Fruit fly (Drosophila melanogaster) whole organism, embryonic: ENCODE results near the gene cerv.

Experiments
- Bteb2 ChIP-seq: fragments of 200-800 bp; sonication (Bioruptor generic); optimal IDR thresholded peaks from 2 replicates; lab custom pipeline; 2016; ENCODE audit warnings: missing biosample characterization, missing genetic modification characterization
- CG18764 ChIP-seq: fragments of 200-800 bp; sonication (Bioruptor generic); optimal IDR thresholded peaks from 3 replicates; lab custom pipeline; 2016; ENCODE audit warnings: missing biosample characterization, missing genetic modification characterization
- CG2678 ChIP-seq: fragments of 200-800 bp; sonication (Bioruptor generic); optimal IDR thresholded peaks from 3 replicates; lab custom pipeline; 2019; ENCODE audit warnings: missing biosample characterization, mild to moderate bottlenecking, missing genetic modification characterization, moderate library complexity
- CG2889 ChIP-seq: fragments of 200-800 bp; sonication (Bioruptor generic); IDR thresholded peaks from 3 replicates; pipeline ENCODE4 v1.3.6; 2022; ENCODE audit warnings: missing biosample characterization, missing genetic modification characterization
- CG4328 ChIP-seq: fragments of 200-800 bp; sonication (Bioruptor generic); optimal IDR thresholded peaks from 3 replicates; lab custom pipeline; 2017; ENCODE audit warnings: missing biosample characterization, missing genetic modification reagents, missing genetic modification characterization
- CG8290 ChIP-seq, 3 experiments: fragments of 200-800 bp; sonication (Bioruptor generic); optimal IDR thresholded peaks; 2 replicates each; lab custom pipeline; 2016 to 2019; ENCODE audit warnings: missing biosample characterization in 3 of 3, missing genetic modification characterization in 3 of 3, mild to moderate bottlenecking in 2 of 3, moderate library complexity in 1 of 3
- CrebB ChIP-seq: fragments of 200-800 bp; sonication (Bioruptor generic); optimal IDR thresholded peaks from 3 replicates; lab custom pipeline; 2018; ENCODE audit warnings: missing biosample characterization, mild to moderate bottlenecking, missing genetic modification characterization
- HLH54F ChIP-seq: fragments of 200-800 bp; sonication (Bioruptor generic); optimal IDR thresholded peaks from 3 replicates; lab custom pipeline; 2016; ENCODE audit warnings: missing biosample characterization, missing genetic modification characterization
- Nf-YB ChIP-seq: fragments of 200-800 bp; sonication (Bioruptor generic); optimal IDR thresholded peaks from 3 replicates; lab custom pipeline; 2019; ENCODE audit warnings: missing biosample characterization, mild to moderate bottlenecking, missing genetic modification characterization, moderate library complexity
- eyg ChIP-seq: fragments of 200-800 bp; sonication (Bioruptor generic); optimal IDR thresholded peaks from 3 replicates; lab custom pipeline; 2016; ENCODE audit warnings: missing biosample characterization, missing genetic modification characterization
- shn ChIP-seq: fragments of 200-800 bp; sonication (Bioruptor generic); optimal IDR thresholded peaks from 3 replicates; lab custom pipeline; 2016; ENCODE audit warnings: missing biosample characterization, missing genetic modification characterization

dm6 chrX:15618953-15619630 is 41.1 kb upstream of the cerv start:
- TF ChIP-seq Nf-YB (peak; percentile 62), shn (GFP tag; lab: Kevin White, UChicago) (peak; percentile 62), CG4328 (GFP tag; lab: Kevin White, UChicago) (peak; percentile 47), CG8290 (GFP tag; optimal IDR thresholded peaks at IDR 0.05; lab: Kevin White, UChicago) (peak; percentile 80), CG8290 (tag; optimal IDR thresholded peaks at IDR 0.05; lab: Kevin White, UChicago) (peak in 1 of 2 experiments; percentile 78), HLH54F (GFP tag; lab: Kevin White, UChicago) (peak; percentile 59), eyg (GFP tag; lab: Kevin White, UChicago) (peak; percentile 31), CG18764 (GFP tag; lab: Kevin White, UChicago) (peak; percentile 63), Bteb2 (GFP tag; lab: Kevin White, UChicago) (peak; percentile 49), CrebB (tag; lab: Kevin White, UChicago) (peak; percentile 49), CG2889 (peak; percentile 71), CG2678 (tag; lab: Kevin White, UChicago) (peak; percentile 81)
